Fruit fly (Drosophila melanogaster): ENCODE measurements around the gene CG7567.

The CG7567 gene

DNA sequence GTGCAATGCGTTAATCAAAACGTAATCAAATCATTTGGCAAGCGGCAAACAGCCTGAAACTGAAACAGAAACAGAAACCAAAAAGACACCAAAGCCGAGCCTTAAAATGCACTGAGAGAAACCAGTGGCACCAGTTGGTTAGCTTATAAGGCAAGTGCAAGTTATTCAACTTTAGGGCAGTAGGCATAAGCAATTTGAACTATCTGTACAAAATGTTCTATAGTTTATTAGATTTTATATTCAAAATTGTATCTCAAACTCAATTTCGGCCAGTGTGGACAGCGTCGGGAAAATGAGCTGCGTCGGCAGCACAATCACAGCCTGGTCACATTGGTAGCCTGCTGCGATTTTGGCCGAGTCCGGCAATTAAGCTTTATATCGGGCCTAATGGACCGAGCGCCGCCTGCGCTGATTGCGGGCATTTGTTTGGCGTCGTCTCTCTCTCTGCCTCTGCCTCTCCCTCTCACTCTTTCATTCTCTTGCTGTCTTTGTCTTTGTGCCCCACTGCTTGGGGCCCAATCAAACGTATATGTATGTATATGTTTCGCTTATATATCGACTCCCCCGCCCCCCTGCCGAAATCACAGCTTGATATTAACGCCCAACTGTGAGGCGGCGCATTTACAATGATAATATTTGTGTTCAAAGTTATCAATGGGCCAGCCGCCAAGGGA is 20.8 kb downstream of the CG7567 start (continued):
- TF ChIP-seq CG3065 (GFP tag; optimal IDR thresholded peaks at IDR 0.05) (no peak), CG10959 (GFP tag; IDR thresholded peaks at IDR 0.05) (peak; percentile 87), CG10565 (GFP tag; optimal IDR thresholded peaks at IDR 0.05) (peak; percentile 2), HLHmδ (GFP tag; optimal IDR thresholded peaks at IDR 0.05) (no peak), CG6175 (GFP tag; IDR thresholded peaks at IDR 0.05) (no peak), CG18011 (GFP tag; optimal IDR thresholded peaks at IDR 0.05) (no peak), klu (GFP tag; IDR thresholded peaks at IDR 0.05) (no peak), Chrac-16 (GFP tag; optimal IDR thresholded peaks at IDR 0.05) (peak; percentile 64), ato (GFP tag; IDR thresholded peaks at IDR 0.05; ENCODE audit: partially characterized antibody) (no peak), CG6765 (GFP tag; optimal IDR thresholded peaks at IDR 0.05) (no peak), abd-A (tag; optimal IDR thresholded peaks at IDR 0.05) (peak; percentile 77), CG14014 (GFP tag; IDR thresholded peaks at IDR 0.05) (peak; percentile 65), CG7357 (GFP tag; IDR thresholded peaks at IDR 0.05) (peak; percentile 21; the same call in 1 of the 3 replicates), onecut (GFP tag; IDR thresholded peaks at IDR 0.05) (peak; percentile 64), Blimp-1 (GFP tag; optimal IDR thresholded peaks at IDR 0.05) (peak; percentile 63), CG14965 (GFP tag; optimal IDR thresholded peaks at IDR 0.05; ENCODE audit: borderline replicate concordance) (no peak), CG8924 (tag; optimal IDR thresholded peaks at IDR 0.05) (peak; percentile 61), CG8281 (tag; optimal IDR thresholded peaks at IDR 0.05) (no peak), scrt (GFP tag; optimal IDR thresholded peaks at IDR 0.05) (peak; percentile 22), Awh (GFP tag; IDR thresholded peaks at IDR 0.05) (peak; percentile 98), row (GFP tag; IDR thresholded peaks at IDR 0.05) (peak; percentile 79), Dll (GFP tag; IDR thresholded peaks at IDR 0.05; ENCODE audit: partially characterized antibody) (no peak), HHEX (GFP tag; optimal IDR thresholded peaks at IDR 0.05) (peak; percentile 21), B-H2 (GFP tag; optimal IDR thresholded peaks at IDR 0.05) (no peak), run (tag; optimal IDR thresholded peaks at IDR 0.05) (peak; percentile 14), pum (GFP tag; optimal IDR thresholded peaks at IDR 0.05) (peak; percentile 61), CG15479 (GFP tag; optimal IDR thresholded peaks at IDR 0.05) (no peak), mirr (GFP tag; optimal IDR thresholded peaks at IDR 0.05) (no peak), emc (GFP tag; optimal IDR thresholded peaks at IDR 0.05) (no peak), lilli (GFP tag; optimal IDR thresholded peaks at IDR 0.05) (peak; percentile 44), shn (GFP tag; optimal IDR thresholded peaks at IDR 0.05) (no peak), CG10321 (GFP tag; IDR thresholded peaks at IDR 0.05) (0 out of 2 replicates have a peak, but pooled peaks have one; percentile 40), gro (GFP tag; optimal IDR thresholded peaks at IDR 0.05) (no peak), CG6683 (GFP tag; optimal IDR thresholded peaks at IDR 0.05) (no peak), peb (GFP tag; IDR thresholded peaks at IDR 0.05) (peak; percentile 40; the same call in 1 of the 2 replicates), CG10654 (GFP tag; optimal IDR thresholded peaks at IDR 0.05) (peak; percentile 33), Mad (GFP tag; optimal IDR thresholded peaks at IDR 0.05) (peak; percentile 33), schlank (tag; optimal IDR thresholded peaks at IDR 0.05) (no peak), sens-2 (GFP tag; IDR thresholded peaks at IDR 0.05) (peak; percentile 58; the same call in 1 of the 2 replicates), sqz (GFP tag; optimal IDR thresholded peaks at IDR 0.05) (no peak), slbo (GFP tag; IDR thresholded peaks at IDR 0.05) (peak; percentile 68), Sry-β (GFP tag; optimal IDR thresholded peaks at IDR 0.05) (no peak), nom (GFP tag; optimal IDR thresholded peaks at IDR 0.05) (no peak), GATAe (GFP tag; conservative IDR thresholded peaks at IDR 0.05) (no peak), knrl (GFP tag; IDR thresholded peaks at IDR 0.05; ENCODE audit: partially characterized antibody) (no peak), HmgD (GFP tag; optimal IDR thresholded peaks at IDR 0.05) (no peak), cad (GFP tag; optimal IDR thresholded peaks at IDR 0.05) (no peak), eyg (GFP tag; optimal IDR thresholded peaks at IDR 0.05) (no peak), CG18476 (GFP tag; optimal IDR thresholded peaks at IDR 0.05) (peak; percentile 46), CG13123 (GFP tag; optimal IDR thresholded peaks at IDR 0.05) (no peak)
